Worm (Caenorhabditis elegans) whole organism, midembryonic: ENCODE measurements around the gene F01D5.3.

ENCODE experiments used
- cog-1 ChIP-seq: sonication (generic microtip); optimal IDR thresholded peaks from 2 replicates; lab custom pipeline; 2016; ENCODE audit warnings: missing genetic modification characterization, missing compliant biosample characterization
- flt-1 ChIP-seq: fragments of 200-800 bp; sonication (Bioruptor generic); IDR thresholded peaks from 2 replicates; pipeline ENCODE4 v1.3.6; 2022; ENCODE audit warnings: missing genetic modification characterization, missing compliant biosample characterization
- klf-2 ChIP-seq: fragments of 200-800 bp; sonication (Bioruptor generic); conservative IDR thresholded peaks from 2 replicates; pipeline ENCODE4 v1.3.6; 2022; ENCODE audit warnings: missing genetic modification reagents, missing genetic modification characterization, missing compliant biosample characterization
- med-1 ChIP-seq: sonication (generic microtip); optimal IDR thresholded peaks from 2 replicates; lab custom pipeline; 2017; ENCODE audit warnings: missing genetic modification characterization, mild to moderate bottlenecking, missing compliant biosample characterization, antibody characterized with exemption, missing genetic modification reagents; ENCODE audit not compliant: insufficient read depth
- tab-1 ChIP-seq: fragments of 200-800 bp; sonication (Bioruptor generic); IDR thresholded peaks from 2 replicates; pipeline ENCODE4 v1.3.6; 2022; ENCODE audit warnings: missing genetic modification characterization, missing compliant biosample characterization
- ztf-29 ChIP-seq: fragments of 200-800 bp; sonication (Bioruptor generic); IDR thresholded peaks from 2 replicates; pipeline ENCODE4 v1.3.6; 2022; ENCODE audit warnings: missing genetic modification reagents, missing genetic modification characterization, missing compliant biosample characterization

- TF ChIP-seq klf-2 (GFP tag; lab: Robert Waterston, UW): no peak
- no peak for TF ChIP-seq tab-1
- TF ChIP-seq flt-1 (GFP tag; lab: Robert Waterston, UW): no peak
- TF ChIP-seq med-1 (GFP tag; lab: Kevin White, UChicago): no peak
- TF ChIP-seq ztf-29: no peak
- no peak for TF ChIP-seq cog-1 (tag; lab: Kevin White, UChicago)
Observed at ce11 chrII:14049097-14049496, 49.2 kb upstream of the F01D5.3 start.
